Fruit fly (Drosophila melanogaster): Measurements from ENCODE around the gene CG17746.
A peak's percentile ranks its signal among the peaks of the same experiment; 100 is the strongest.

Gene CG17746

DNA sequence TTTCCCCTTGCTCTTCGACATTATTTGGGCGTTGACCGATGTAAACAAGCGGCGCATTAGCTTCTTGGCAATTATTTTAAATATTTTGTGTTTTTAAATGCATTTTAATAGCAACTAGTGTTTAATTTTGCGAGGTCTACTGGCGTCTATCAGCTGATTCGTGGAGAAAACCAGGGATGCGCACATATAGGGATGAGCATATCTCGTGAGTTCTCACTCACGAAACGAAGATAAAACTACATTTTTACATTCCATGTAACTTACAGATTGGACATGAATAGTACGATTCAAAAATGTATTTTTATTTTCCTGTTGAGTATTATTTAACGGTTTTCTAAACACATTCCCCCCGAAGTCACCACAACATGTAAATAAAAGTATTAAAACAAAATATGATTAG lies 41.9 kb downstream of the CG17746 start, which contains the start of gene CG14966 (continued):
- TF ChIP-seq p53 (GFP tag; optimal IDR thresholded peaks at IDR 0.05), result peak; percentile 11
- TF ChIP-seq Ets97D (GFP tag; optimal IDR thresholded peaks at IDR 0.05), result peak; percentile 67
- no peak for TF ChIP-seq Rx (GFP tag; IDR thresholded peaks at IDR 0.05)
- TF ChIP-seq CG10209 (GFP tag; optimal IDR thresholded peaks at IDR 0.05), result no peak
- no peak for TF ChIP-seq usp (GFP tag; optimal IDR thresholded peaks at IDR 0.05)
- no peak for TF ChIP-seq Xrp1 (GFP tag; IDR thresholded peaks at IDR 0.05)
- no peak for TF ChIP-seq salm (tag; optimal IDR thresholded peaks at IDR 0.05)
- peak; percentile 33 for TF ChIP-seq nom (GFP tag; optimal IDR thresholded peaks at IDR 0.05)
- TF ChIP-seq CG12104 (GFP tag; optimal IDR thresholded peaks at IDR 0.05), result no peak
- TF ChIP-seq HLH4C (GFP tag; IDR thresholded peaks at IDR 0.05; ENCODE audit: partially characterized antibody), result peak; percentile 76
- peak; percentile 22 for TF ChIP-seq Antp (GFP tag; optimal IDR thresholded peaks at IDR 0.05)
- no peak for TF ChIP-seq crc (GFP tag; optimal IDR thresholded peaks at IDR 0.05)
- peak; percentile 8 for TF ChIP-seq bigmax (GFP tag; optimal IDR thresholded peaks at IDR 0.05)
- no peak for TF ChIP-seq CG18619 (GFP tag; optimal IDR thresholded peaks at IDR 0.05)
- no peak for TF ChIP-seq eve (GFP tag; optimal IDR thresholded peaks at IDR 0.05)
- TF ChIP-seq NK7.1 (GFP tag; optimal IDR thresholded peaks at IDR 0.05), result no peak
- TF ChIP-seq Meics (GFP tag; optimal IDR thresholded peaks at IDR 0.05), result peak; percentile 38
- TF ChIP-seq cwo (GFP tag; optimal IDR thresholded peaks at IDR 0.05), result no peak
- TF ChIP-seq fd64A (GFP tag; optimal IDR thresholded peaks at IDR 0.05), result no peak
- TF ChIP-seq sob (GFP tag; IDR thresholded peaks at IDR 0.05), result 0 out of 2 replicates have a peak, but pooled peaks have one; percentile 38
- TF ChIP-seq shn (GFP tag; optimal IDR thresholded peaks at IDR 0.05), result peak; percentile 10
- TF ChIP-seq CG13624 (GFP tag; optimal IDR thresholded peaks at IDR 0.05), result peak; percentile 54
- TF ChIP-seq lilli (GFP tag; optimal IDR thresholded peaks at IDR 0.05), result peak; percentile 56
- no peak for TF ChIP-seq CG12071 (GFP tag; optimal IDR thresholded peaks at IDR 0.05)
- no peak for TF ChIP-seq prd (optimal IDR thresholded peaks at IDR 0.05)
- TF ChIP-seq prd (GFP tag; IDR thresholded peaks at IDR 0.05), result 0 out of 3 replicates have a peak, but pooled peaks have one; percentile 8
- TF ChIP-seq CG4854 (GFP tag; optimal IDR thresholded peaks at IDR 0.05), result peak; percentile 19
- TF ChIP-seq al (GFP tag; IDR thresholded peaks at IDR 0.05), result no peak
- TF ChIP-seq MBD-R2 (GFP tag; IDR thresholded peaks at IDR 0.05), result peak; percentile 97
- TF ChIP-seq gcm (GFP tag; optimal IDR thresholded peaks at IDR 0.05), result no peak
- no peak for TF ChIP-seq D19A (tag; optimal IDR thresholded peaks at IDR 0.05)
- TF ChIP-seq tin (GFP tag; optimal IDR thresholded peaks at IDR 0.05), result peak; percentile 39
- TF ChIP-seq CHES-1-like (GFP tag; optimal IDR thresholded peaks at IDR 0.05), result peak; percentile 70
- no peak for TF ChIP-seq ftz-f1 (GFP tag; optimal IDR thresholded peaks at IDR 0.05)
- no peak for TF ChIP-seq yki (optimal IDR thresholded peaks at IDR 0.05)
- TF ChIP-seq zf30C (GFP tag; optimal IDR thresholded peaks at IDR 0.05), result no peak
- TF ChIP-seq CG32772 (GFP tag; IDR thresholded peaks at IDR 0.05), result no peak
- TF ChIP-seq CG15601 (tag; optimal IDR thresholded peaks at IDR 0.05), result no peak
- TF ChIP-seq ro (GFP tag; IDR thresholded peaks at IDR 0.05), result no peak
- peak; percentile 20 for TF ChIP-seq kni (GFP tag; optimal IDR thresholded peaks at IDR 0.05)
- TF ChIP-seq lmd (GFP tag; IDR thresholded peaks at IDR 0.05), result no peak
- TF ChIP-seq ab (GFP tag; optimal IDR thresholded peaks at IDR 0.05), result no peak
- TF ChIP-seq cad (GFP tag; optimal IDR thresholded peaks at IDR 0.05), result no peak
- peak; percentile 4 for TF ChIP-seq unpg (GFP tag; optimal IDR thresholded peaks at IDR 0.05)
- TF ChIP-seq CG16813 (GFP tag; IDR thresholded peaks at IDR 0.05; ENCODE audit: partially characterized antibody), result peak; percentile 91
- no peak for TF ChIP-seq slp2 (GFP tag; optimal IDR thresholded peaks at IDR 0.05)
- no peak for TF ChIP-seq dm (GFP tag; optimal IDR thresholded peaks at IDR 0.05)
- peak; percentile 73 for TF ChIP-seq Rfx (GFP tag; IDR thresholded peaks at IDR 0.05)
- no peak for TF ChIP-seq Atf-2 (GFP tag; optimal IDR thresholded peaks at IDR 0.05)
- no peak for TF ChIP-seq kay (GFP tag; optimal IDR thresholded peaks at IDR 0.05)
- no peak for TF ChIP-seq corto (GFP tag; optimal IDR thresholded peaks at IDR 0.05)
- TF ChIP-seq CG7987 (GFP tag; optimal IDR thresholded peaks at IDR 0.05), result peak; percentile 2
- no peak for TF ChIP-seq cas (GFP tag; IDR thresholded peaks at IDR 0.05)

Data from whole organism, embryonic.